Worm (Caenorhabditis elegans) whole organism, mixed stage, embryonic: ENCODE results near the gene pat-2.

ENCODE experiments used
- M03D4.4 ChIP-seq: sonication (generic microtip); optimal IDR thresholded peaks from 2 replicates; lab custom pipeline; 2017; ENCODE audit warnings: mild to moderate bottlenecking, missing genetic modification characterization, missing compliant biosample characterization
- bed-3 ChIP-seq: fragments of 200-800 bp; sonication (Bioruptor generic); optimal IDR thresholded peaks from 3 replicates; lab custom pipeline; 2018; ENCODE audit warnings: mild to moderate bottlenecking, missing genetic modification characterization, moderate library complexity, missing compliant biosample characterization
- blmp-1 ChIP-seq: fragments of 150-350 bp; optimal IDR thresholded peaks from 2 replicates; lab custom pipeline; 2014; ENCODE audit warnings: missing biosample characterization, missing genetic modification characterization
- ceh-39 ChIP-seq: fragments of 150-350 bp; optimal IDR thresholded peaks from 2 replicates; lab custom pipeline; 2014; ENCODE audit warnings: missing biosample characterization, missing genetic modification characterization
- ceh-43 ChIP-seq: fragments of 200-800 bp; sonication (Bioruptor generic); optimal IDR thresholded peaks from 2 replicates; lab custom pipeline; 2018; ENCODE audit warnings: mild to moderate bottlenecking, missing genetic modification characterization, moderate library complexity, missing compliant biosample characterization
- ceh-83 ChIP-seq: fragments of 200-800 bp; sonication (Bioruptor generic); optimal IDR thresholded peaks from 2 replicates; lab custom pipeline; 2018; ENCODE audit warnings: mild to moderate bottlenecking, missing genetic modification characterization, missing compliant biosample characterization
- ces-1 ChIP-seq: fragments of 150-350 bp; optimal IDR thresholded peaks from 2 replicates; lab custom pipeline; 2014; ENCODE audit warnings: missing biosample characterization, missing genetic modification reagents, missing genetic modification characterization
- cnd-1 ChIP-seq: fragments of 200-800 bp; sonication (Bioruptor generic); optimal IDR thresholded peaks from 2 replicates; lab custom pipeline; 2018; ENCODE audit warnings: mild to moderate bottlenecking, missing genetic modification characterization, missing compliant biosample characterization
- drap-1 ChIP-seq: fragments of 200-800 bp; sonication (Bioruptor generic); optimal IDR thresholded peaks from 3 replicates; lab custom pipeline; 2018; ENCODE audit warnings: mild to moderate bottlenecking, missing genetic modification characterization, missing compliant biosample characterization
- elt-3 ChIP-seq: fragments of 150-350 bp; optimal IDR thresholded peaks from 2 replicates; lab custom pipeline; 2014; ENCODE audit warnings: missing biosample characterization, missing genetic modification characterization
- ham-2 ChIP-seq: fragments of 200-800 bp; sonication (Bioruptor generic); optimal IDR thresholded peaks from 2 replicates; lab custom pipeline; 2018; ENCODE audit warnings: mild to moderate bottlenecking, missing genetic modification characterization, missing compliant biosample characterization
- hlh-1 ChIP-seq: fragments of 150-350 bp; optimal IDR thresholded peaks from 2 replicates; lab custom pipeline; 2014; ENCODE audit warnings: missing biosample characterization, missing genetic modification reagents, missing genetic modification characterization
- lin-13 ChIP-seq: fragments of 150-350 bp; optimal IDR thresholded peaks from 2 replicates; lab custom pipeline; 2014; ENCODE audit warnings: missing biosample characterization, missing genetic modification characterization
- lin-32 ChIP-seq: fragments of 200-800 bp; sonication (Bioruptor generic); optimal IDR thresholded peaks from 2 replicates; lab custom pipeline; 2018; ENCODE audit warnings: mild to moderate bottlenecking, missing genetic modification characterization, missing compliant biosample characterization
- lsy-2 ChIP-seq: fragments of 150-350 bp; optimal IDR thresholded peaks from 2 replicates; lab custom pipeline; 2014; ENCODE audit warnings: missing biosample characterization, missing genetic modification characterization
- mab-5 ChIP-seq: fragments of 150-350 bp; optimal IDR thresholded peaks from 2 replicates; lab custom pipeline; 2014; ENCODE audit warnings: missing biosample characterization, missing genetic modification characterization
- mep-1 ChIP-seq: fragments of 150-350 bp; optimal IDR thresholded peaks from 2 replicates; lab custom pipeline; 2017; ENCODE audit warnings: missing biosample characterization, missing genetic modification reagents, missing genetic modification characterization, inconsistent platforms
- mls-2 ChIP-seq: sonication (generic microtip); optimal IDR thresholded peaks from 2 replicates; lab custom pipeline; 2016; ENCODE audit warnings: mild to moderate bottlenecking, missing genetic modification characterization, moderate library complexity, missing compliant biosample characterization
- nhr-12 ChIP-seq: fragments of 150-350 bp; optimal IDR thresholded peaks from 2 replicates; lab custom pipeline; 2014; ENCODE audit warnings: missing biosample characterization, missing genetic modification characterization
- nhr-2 ChIP-seq: fragments of 150-350 bp; optimal IDR thresholded peaks from 2 replicates; lab custom pipeline; 2014; ENCODE audit warnings: missing biosample characterization, missing genetic modification characterization
- nhr-237 ChIP-seq: fragments of 150-350 bp; optimal IDR thresholded peaks from 2 replicates; lab custom pipeline; 2014; ENCODE audit warnings: missing biosample characterization, missing genetic modification characterization
- nhr-28 ChIP-seq: fragments of 150-350 bp; optimal IDR thresholded peaks from 2 replicates; lab custom pipeline; 2014; ENCODE audit warnings: missing biosample characterization, missing genetic modification characterization
- nhr-76 ChIP-seq: sonication (generic microtip); optimal IDR thresholded peaks from 2 replicates; lab custom pipeline; 2017; ENCODE audit warnings: missing biosample characterization, missing genetic modification characterization
- pha-4 ChIP-seq: fragments of 150-350 bp; optimal IDR thresholded peaks from 2 replicates; lab custom pipeline; 2018; ENCODE audit warnings: missing biosample characterization, missing genetic modification reagents, missing genetic modification characterization
- sem-2 ChIP-seq: fragments of 200-800 bp; sonication (Bioruptor generic); optimal IDR thresholded peaks from 2 replicates; lab custom pipeline; 2018; ENCODE audit warnings: mild to moderate bottlenecking, missing genetic modification characterization, missing compliant biosample characterization
- snpc-4 ChIP-seq: fragments of 150-350 bp; optimal IDR thresholded peaks from 2 replicates; lab custom pipeline; 2014; ENCODE audit warnings: missing biosample characterization, missing genetic modification characterization
- sptf-1 ChIP-seq: sonication (generic microtip); optimal IDR thresholded peaks from 2 replicates; lab custom pipeline; 2017; ENCODE audit warnings: mild to moderate bottlenecking, missing genetic modification characterization, moderate library complexity, missing compliant biosample characterization
- tbx-8 ChIP-seq: fragments of 200-800 bp; sonication (Bioruptor generic); optimal IDR thresholded peaks from 2 replicates; lab custom pipeline; 2018; ENCODE audit warnings: mild to moderate bottlenecking, missing genetic modification characterization, moderate library complexity, missing compliant biosample characterization
- unc-120 ChIP-seq: sonication (generic microtip); optimal IDR thresholded peaks from 2 replicates; lab custom pipeline; 2017; ENCODE audit warnings: missing genetic modification characterization, missing compliant biosample characterization; ENCODE audit not compliant: poor library complexity, severe bottlenecking
- unc-39 ChIP-seq: fragments of 150-350 bp; optimal IDR thresholded peaks from 2 replicates; lab custom pipeline; 2014; ENCODE audit warnings: missing biosample characterization, missing genetic modification characterization
- unc-62 ChIP-seq: fragments of 150-350 bp; optimal IDR thresholded peaks from 2 replicates; lab custom pipeline; 2014; ENCODE audit warnings: missing biosample characterization, missing genetic modification reagents, missing genetic modification characterization
- zip-8 ChIP-seq: fragments of 150-350 bp; optimal IDR thresholded peaks from 2 replicates; lab custom pipeline; 2014; ENCODE audit warnings: missing biosample characterization, missing genetic modification characterization
- ztf-11 ChIP-seq: fragments of 150-350 bp; optimal IDR thresholded peaks from 2 replicates; lab custom pipeline; 2014; ENCODE audit warnings: missing biosample characterization, missing genetic modification characterization

Gene pat-2

DNA sequence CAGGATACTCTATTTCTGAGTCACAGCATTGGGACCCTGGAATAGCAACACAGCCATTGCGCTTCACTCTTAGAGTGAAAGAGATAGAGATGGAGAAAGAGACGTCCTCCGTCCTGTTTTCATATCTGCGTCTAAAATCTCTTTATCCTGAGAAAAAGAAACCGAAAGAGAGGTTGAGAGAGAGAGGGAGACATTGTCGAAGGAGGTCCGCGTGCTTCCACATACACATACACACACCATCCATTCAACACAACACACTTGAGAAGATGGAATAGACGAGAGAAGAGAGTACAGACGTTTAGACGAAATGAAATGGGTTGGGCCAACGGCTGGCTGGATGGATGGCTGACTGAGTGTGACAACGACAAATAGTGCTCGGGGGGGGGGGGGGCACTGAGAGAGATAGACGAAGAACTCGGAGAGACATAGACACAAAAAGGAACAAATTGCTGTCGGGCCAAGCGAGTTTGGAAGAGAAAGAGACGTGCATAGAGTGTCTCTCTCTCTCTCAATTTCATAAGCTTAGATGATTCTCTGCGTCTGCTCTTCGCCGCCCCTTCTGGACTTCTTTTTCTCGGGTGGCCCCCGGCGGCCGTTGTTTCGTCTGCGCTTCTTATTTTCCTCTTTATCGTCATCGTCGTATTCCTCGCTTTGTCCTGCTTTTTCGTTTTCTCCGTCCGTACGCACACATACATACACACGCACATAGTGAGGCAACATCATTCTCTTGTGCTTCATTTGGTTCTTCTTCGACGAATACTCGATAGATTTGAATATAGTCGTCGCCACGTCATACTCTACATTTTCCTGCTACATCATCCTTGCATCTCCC is 18.5 kb upstream of the pat-2 start, which contains the start of gene F54F2.6:
Gene F54F2.6, minus strand, starts transcription at position 738 of the 832 bp plus-strand sequence.
- TF ChIP-seq ztf-11 (tag; lab: Kevin White, UChicago) (peak; percentile 66), lin-13 (peak; percentile 53), drap-1 (GFP tag; lab: Kevin White, UChicago) (peak; percentile 56), mls-2 (peak; percentile 92), zip-8 (tag; lab: Kevin White, UChicago) (peak; percentile 11), tbx-8 (peak; percentile 14), unc-62 (GFP tag; lab: Kevin White, UChicago) (peak; percentile 96), mab-5 (tag; lab: Kevin White, UChicago) (no peak), sptf-1 (tag; lab: Kevin White, UChicago) (peak; percentile 78), ham-2 (peak; percentile 65), pha-4 (peak; percentile 78), nhr-237 (tag; lab: Kevin White, UChicago) (peak; percentile 72), blmp-1 (tag; lab: Kevin White, UChicago) (no peak), elt-3 (peak; percentile 39), hlh-1 (tag; lab: Kevin White, UChicago) (peak; percentile 83), nhr-12 (tag; lab: Kevin White, UChicago) (peak; percentile 33), unc-120 (tag; lab: Kevin White, UChicago) (peak; percentile 93), M03D4.4 (tag; lab: Kevin White, UChicago) (peak; percentile 80), cnd-1 (tag; lab: Kevin White, UChicago) (peak; percentile 60), mep-1 (tag; lab: Kevin White, UChicago) (no peak), nhr-2 (tag; lab: Kevin White, UChicago) (peak; percentile 63), snpc-4 (tag; lab: Kevin White, UChicago) (no peak), lin-32 (GFP tag; lab: Kevin White, UChicago) (no peak), ces-1 (GFP tag; lab: Kevin White, UChicago) (peak; percentile 87), lsy-2 (tag; lab: Kevin White, UChicago) (peak; percentile 58)

DNA sequence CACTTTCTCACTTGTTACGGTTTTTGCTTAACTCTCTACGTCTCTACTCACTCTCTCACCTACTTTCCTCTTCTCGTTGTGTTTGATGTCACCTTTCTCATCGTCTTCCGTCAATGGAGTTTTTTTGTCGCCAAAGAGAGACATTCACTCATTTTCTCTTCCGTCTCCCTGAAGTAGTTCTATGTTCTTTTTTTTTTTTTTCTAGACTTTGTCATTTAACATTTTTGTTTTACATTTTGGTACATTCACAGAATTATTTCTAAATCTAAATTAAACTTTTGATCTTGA is 18.0 kb upstream of the pat-2 start:
- TF ChIP-seq nhr-28 (tag; lab: Kevin White, UChicago) (no peak), nhr-2 (tag; lab: Kevin White, UChicago) (no peak), sem-2 (no peak), M03D4.4 (tag; lab: Kevin White, UChicago) (no peak), mls-2 (no peak), nhr-12 (tag; lab: Kevin White, UChicago) (no peak), unc-62 (GFP tag; lab: Kevin White, UChicago) (no peak), lin-13 (no peak), sptf-1 (tag; lab: Kevin White, UChicago) (no peak), zip-8 (tag; lab: Kevin White, UChicago) (no peak), ceh-39 (tag; lab: Kevin White, UChicago) (no peak), drap-1 (GFP tag; lab: Kevin White, UChicago) (no peak), hlh-1 (tag; lab: Kevin White, UChicago) (no peak), mep-1 (tag; lab: Kevin White, UChicago) (no peak), nhr-237 (tag; lab: Kevin White, UChicago) (no peak)

- TF ChIP-seq blmp-1 (tag; lab: Kevin White, UChicago) (peak; percentile 31), ces-1 (GFP tag; lab: Kevin White, UChicago) (no peak), unc-120 (tag; lab: Kevin White, UChicago) (no peak), pha-4 (no peak), mep-1 (tag; lab: Kevin White, UChicago) (no peak)
- TF ChIP-seq, all 35 proteins: peak for 1
These were observed 17.3 kb upstream of the pat-2 start for ce11 chrIII:8801352-8801863.

ce11 chrIII:8801864-8802818 is 16.6 kb upstream of the pat-2 start:
- peak; percentile 57 for TF ChIP-seq unc-39
- peak; percentile 63 for TF ChIP-seq sptf-1 (tag; lab: Kevin White, UChicago)
- peak; percentile 47 for TF ChIP-seq ceh-43 (GFP tag; lab: Kevin White, UChicago)
- TF ChIP-seq tbx-8 = peak; percentile 65
- no peak for TF ChIP-seq nhr-12 (tag; lab: Kevin White, UChicago)
- TF ChIP-seq pha-4 = peak; percentile 89
- TF ChIP-seq ces-1 (GFP tag; lab: Kevin White, UChicago) = peak; percentile 96
- peak; percentile 48 for TF ChIP-seq bed-3 (GFP tag; lab: Kevin White, UChicago)
- peak; percentile 55 for TF ChIP-seq M03D4.4 (tag; lab: Kevin White, UChicago)
- peak; percentile 99 for TF ChIP-seq ham-2
- peak; percentile 97 for TF ChIP-seq unc-120 (tag; lab: Kevin White, UChicago)
- peak; percentile 93 for TF ChIP-seq ceh-39 (tag; lab: Kevin White, UChicago)
- peak; percentile 97 for TF ChIP-seq hlh-1 (tag; lab: Kevin White, UChicago)
- peak; percentile 97 for TF ChIP-seq nhr-237 (tag; lab: Kevin White, UChicago)
- TF ChIP-seq zip-8 (tag; lab: Kevin White, UChicago) = peak; percentile 39
- TF ChIP-seq snpc-4 (tag; lab: Kevin White, UChicago) = no peak
- TF ChIP-seq elt-3 = peak; percentile 93
- no peak for TF ChIP-seq ceh-83 (GFP tag; lab: Kevin White, UChicago)
- TF ChIP-seq lin-13 = no peak
- peak; percentile 89 for TF ChIP-seq ztf-11 (tag; lab: Kevin White, UChicago)
- peak; percentile 11 for TF ChIP-seq nhr-28 (tag; lab: Kevin White, UChicago)
- TF ChIP-seq mls-2 = peak; percentile 86
- TF ChIP-seq sem-2 = no peak
- TF ChIP-seq cnd-1 (tag; lab: Kevin White, UChicago) = peak; percentile 69
- no peak for TF ChIP-seq nhr-76 (tag; lab: Kevin White, UChicago)
- peak; percentile 85 for TF ChIP-seq lsy-2 (tag; lab: Kevin White, UChicago)
- peak; percentile 98 for TF ChIP-seq mep-1 (tag; lab: Kevin White, UChicago)
- peak; percentile 99 for TF ChIP-seq unc-62 (GFP tag; lab: Kevin White, UChicago)
- TF ChIP-seq drap-1 (GFP tag; lab: Kevin White, UChicago) = peak; percentile 86
- peak; percentile 31 for TF ChIP-seq lin-32 (GFP tag; lab: Kevin White, UChicago)
